Fruit fly (Drosophila melanogaster) whole organism: ENCODE data around the gene CG46317.

ENCODE experiments used
- CG8478 ChIP-seq: fragments of >200 bp; optimal IDR thresholded peaks from 2 replicates; lab custom pipeline; 2018; ENCODE audit warnings: inconsistent platforms
- Dll ChIP-seq: fragments of >200 bp; optimal IDR thresholded peaks from 2 replicates; lab custom pipeline; 2017
- pan ChIP-seq: fragments of >200 bp; optimal IDR thresholded peaks from 2 replicates; lab custom pipeline; 2017
- psq ChIP-seq: fragments of >200 bp; optimal IDR thresholded peaks from 2 replicates; lab custom pipeline; 2017
- usp ChIP-seq: fragments of >200 bp; optimal IDR thresholded peaks from 2 replicates; lab custom pipeline; 2017; ENCODE audit warnings: missing biosample characterization, missing genetic modification characterization, mixed read lengths

DNA sequence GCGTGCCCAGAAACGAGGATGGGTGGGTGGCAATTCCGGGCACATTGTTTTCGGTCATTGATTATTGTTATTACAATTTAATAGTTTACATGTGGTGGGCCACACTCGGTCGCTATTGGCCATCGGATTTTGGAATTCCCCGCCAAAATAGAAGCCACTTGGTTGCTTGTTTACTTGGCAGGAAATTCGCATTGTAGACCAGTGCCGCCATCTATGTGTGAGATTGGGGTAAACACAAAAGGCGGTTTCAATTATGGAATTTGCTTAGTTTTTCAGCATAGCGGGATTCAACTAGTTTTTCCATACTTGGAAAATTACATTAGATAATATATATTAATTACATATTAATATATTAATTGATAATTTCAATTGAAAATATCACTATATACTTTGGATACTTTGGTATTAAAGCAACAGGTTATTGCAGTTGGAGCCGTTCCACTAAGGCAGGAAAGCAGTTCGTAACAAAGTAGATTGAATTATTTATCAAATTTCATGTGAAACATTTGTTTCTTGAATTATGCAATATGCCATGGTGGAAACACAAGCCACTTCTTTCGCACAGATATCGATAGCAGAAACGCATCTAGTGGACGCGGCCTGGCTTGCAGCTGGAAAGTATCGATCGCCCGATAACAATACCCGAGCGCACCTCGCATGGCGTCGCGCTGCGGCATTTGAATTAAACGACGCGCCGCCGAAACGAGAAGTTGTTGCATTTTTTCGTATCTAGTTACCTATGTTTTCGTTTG, 13.8 kb upstream of the CG46317 start, which contains the start of gene mud:
- TF ChIP-seq CG8478: no peak
- no peak for TF ChIP-seq Dll (lab: Kevin White, UChicago)
- no peak for TF ChIP-seq psq
- no peak for TF ChIP-seq pan (lab: Kevin White, UChicago)
- no peak for TF ChIP-seq usp (GFP tag; lab: Kevin White, UChicago)
